Worm (Caenorhabditis elegans) whole organism, late embryonic: Measurements from ENCODE around the gene T20B12.4.

Experiments
- ceh-2 ChIP-seq: sonication (generic microtip); optimal IDR thresholded peaks from 2 replicates; lab custom pipeline; 2016; ENCODE audit warnings: missing genotype, missing genetic modification characterization, missing compliant biosample characterization
- hlh-8 ChIP-seq: sonication (generic microtip); optimal IDR thresholded peaks from 2 replicates; lab custom pipeline; 2016; ENCODE audit warnings: missing genotype, missing genetic modification characterization, missing compliant biosample characterization
- lim-6 ChIP-seq: sonication (generic microtip); optimal IDR thresholded peaks from 2 replicates; lab custom pipeline; 2016; ENCODE audit warnings: missing genetic modification characterization, missing compliant biosample characterization
- nhr-232 ChIP-seq: sonication (generic microtip); optimal IDR thresholded peaks from 2 replicates; lab custom pipeline; 2016; ENCODE audit warnings: missing genetic modification characterization, missing compliant biosample characterization
- pag-3 ChIP-seq: sonication (generic microtip); optimal IDR thresholded peaks from 2 replicates; lab custom pipeline; 2016; ENCODE audit warnings: missing compliant biosample characterization, missing genetic modification characterization, borderline replicate concordance
- pha-4 ChIP-seq: fragments of 150-350 bp; optimal IDR thresholded peaks from 2 replicates; lab custom pipeline; 2018; ENCODE audit warnings: missing biosample characterization, missing genetic modification reagents, missing genetic modification characterization

DNA sequence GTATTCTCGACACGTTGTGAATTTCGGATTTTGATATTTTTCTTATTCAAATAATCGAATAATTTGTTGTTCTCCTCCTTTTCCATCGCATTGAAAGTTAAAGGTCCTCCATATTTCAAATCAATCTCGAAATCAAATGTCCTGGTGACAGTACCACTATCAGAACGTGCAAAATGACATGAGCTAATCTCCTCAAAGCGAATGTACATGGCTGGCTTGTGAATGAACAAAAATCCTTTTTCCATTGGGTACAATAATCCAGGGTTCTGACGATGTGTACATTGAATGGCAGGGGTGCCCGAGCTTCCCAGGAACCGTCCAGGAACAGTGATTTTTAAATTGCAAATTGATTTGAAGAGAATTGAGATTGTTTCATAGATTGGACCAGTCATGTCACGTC is 12.6 kb downstream of the T20B12.4 start:
- TF ChIP-seq nhr-232 = no peak
- no peak for TF ChIP-seq hlh-8 (tag; lab: Kevin White, UChicago)
- no peak for TF ChIP-seq ceh-2
- TF ChIP-seq pag-3 (tag; lab: Kevin White, UChicago) = no peak
- TF ChIP-seq pha-4 (tag; lab: Kevin White, UChicago) = no peak
- no peak for TF ChIP-seq lim-6 (tag; lab: Kevin White, UChicago)
